Fruit fly (Drosophila melanogaster) whole organism, embryonic: Measurements from ENCODE around the gene kek6.

Experiments
- Asciz ChIP-seq: fragments of 200-800 bp; sonication (Bioruptor generic); optimal IDR thresholded peaks from 2 replicates; lab custom pipeline; 2017; ENCODE audit warnings: missing biosample characterization, mild to moderate bottlenecking, missing genetic modification characterization, missing genetic modification reagents
- B-H2 ChIP-seq: fragments of 200-800 bp; sonication (Bioruptor generic); optimal IDR thresholded peaks from 2 replicates; lab custom pipeline; 2018; ENCODE audit warnings: missing biosample characterization, mild to moderate bottlenecking, missing genetic modification characterization
- CG10462 ChIP-seq: fragments of 200-800 bp; sonication (Bioruptor generic); optimal IDR thresholded peaks from 2 replicates; lab custom pipeline; 2016; ENCODE audit warnings: missing biosample characterization, missing genetic modification characterization
- CG11247 ChIP-seq: fragments of 200-800 bp; sonication (Bioruptor generic); IDR thresholded peaks from 2 replicates; pipeline ENCODE4 v1.3.6; 2022; ENCODE audit warnings: missing biosample characterization, missing genetic modification characterization
- CG1233 ChIP-seq: fragments of 200-800 bp; sonication (Bioruptor generic); optimal IDR thresholded peaks from 4 replicates; lab custom pipeline; 2018; ENCODE audit warnings: missing biosample characterization, mild to moderate bottlenecking, missing genetic modification characterization
- CG12769 ChIP-seq: fragments of 200-800 bp; sonication (Bioruptor generic); optimal IDR thresholded peaks from 2 replicates; lab custom pipeline; 2019; ENCODE audit warnings: missing biosample characterization, mild to moderate bottlenecking, missing genetic modification characterization, moderate library complexity
- CG13123 ChIP-seq: fragments of 200-800 bp; sonication (Bioruptor generic); optimal IDR thresholded peaks from 2 replicates; lab custom pipeline; 2016; ENCODE audit warnings: missing biosample characterization, missing genetic modification characterization
- CG13287 ChIP-seq: fragments of 200-800 bp; sonication (Bioruptor generic); IDR thresholded peaks from 2 replicates; pipeline ENCODE4 v1.3.6; 2022; ENCODE audit warnings: missing biosample characterization, missing genetic modification characterization; ENCODE audit not compliant: partially characterized antibody
- CG15269 ChIP-seq: fragments of 200-800 bp; sonication (Bioruptor generic); optimal IDR thresholded peaks from 2 replicates; lab custom pipeline; 2018; ENCODE audit warnings: missing biosample characterization, mild to moderate bottlenecking, missing genetic modification characterization, moderate library complexity
- CG16815 ChIP-seq: fragments of 200-800 bp; sonication (Bioruptor generic); optimal IDR thresholded peaks from 3 replicates; lab custom pipeline; 2017; ENCODE audit warnings: missing biosample characterization, mild to moderate bottlenecking, missing genetic modification characterization
- CG18011 ChIP-seq: fragments of 200-800 bp; sonication (Bioruptor generic); optimal IDR thresholded peaks from 2 replicates; lab custom pipeline; 2017; ENCODE audit warnings: missing biosample characterization, missing genetic modification characterization, mild to moderate bottlenecking, moderate library complexity, missing genotype
- CG4424 ChIP-seq: fragments of 200-800 bp; sonication (Bioruptor generic); optimal IDR thresholded peaks from 3 replicates; lab custom pipeline; 2016; ENCODE audit warnings: missing biosample characterization, missing genetic modification characterization
- CG4730 ChIP-seq: fragments of 200-800 bp; sonication (Bioruptor generic); IDR thresholded peaks from 2 replicates; pipeline ENCODE4 v1.3.6; 2022; ENCODE audit warnings: missing biosample characterization, missing genetic modification characterization
- CG5953 ChIP-seq: fragments of 200-800 bp; sonication (Bioruptor generic); IDR thresholded peaks from 2 replicates; pipeline ENCODE4 v1.3.6; 2022; ENCODE audit warnings: missing biosample characterization, missing genetic modification characterization
- CG6272 ChIP-seq: fragments of 200-800 bp; sonication (Bioruptor generic); IDR thresholded peaks from 2 replicates; pipeline ENCODE4 v1.3.6; 2022; ENCODE audit warnings: missing biosample characterization, missing genetic modification characterization
- CG8089 ChIP-seq: fragments of 200-800 bp; sonication (Bioruptor generic); optimal IDR thresholded peaks from 3 replicates; lab custom pipeline; 2016; ENCODE audit warnings: missing biosample characterization, missing genetic modification characterization
- CG8281 ChIP-seq: fragments of 200-800 bp; sonication (Bioruptor generic); optimal IDR thresholded peaks from 2 replicates; lab custom pipeline; 2018; ENCODE audit warnings: missing biosample characterization, mild to moderate bottlenecking, missing genetic modification characterization, moderate library complexity
- CG8290 ChIP-seq, 3 experiments: fragments of 200-800 bp; sonication (Bioruptor generic); optimal IDR thresholded peaks; 2 replicates each; lab custom pipeline; 2016 to 2019; ENCODE audit warnings: missing biosample characterization in 3 of 3, missing genetic modification characterization in 3 of 3, mild to moderate bottlenecking in 2 of 3, moderate library complexity in 1 of 3
- CG9609 ChIP-seq: fragments of 200-800 bp; sonication (Bioruptor generic); optimal IDR thresholded peaks from 3 replicates; lab custom pipeline; 2016; ENCODE audit warnings: missing biosample characterization, missing genetic modification characterization
- Dbx ChIP-seq: fragments of 200-800 bp; sonication (Bioruptor generic); IDR thresholded peaks from 3 replicates; pipeline ENCODE4 v1.3.6; 2022; ENCODE audit warnings: missing biosample characterization, missing genetic modification characterization
- Dip2 ChIP-seq: fragments of 200-800 bp; sonication (Bioruptor generic); IDR thresholded peaks from 2 replicates; pipeline ENCODE4 v1.3.6; 2022; ENCODE audit warnings: missing biosample characterization, missing genetic modification characterization
- Ets97D ChIP-seq: fragments of 200-800 bp; sonication (Bioruptor generic); optimal IDR thresholded peaks from 3 replicates; lab custom pipeline; 2016; ENCODE audit warnings: missing biosample characterization, missing genetic modification characterization
- Fer1 ChIP-seq: fragments of 200-800 bp; sonication (Bioruptor generic); optimal IDR thresholded peaks from 2 replicates; lab custom pipeline; 2017; ENCODE audit warnings: missing biosample characterization, mild to moderate bottlenecking, missing genetic modification characterization
- H2.0 ChIP-seq: fragments of 200-800 bp; sonication (Bioruptor generic); IDR thresholded peaks from 2 replicates; pipeline ENCODE4 v1.3.6; 2022; ENCODE audit warnings: missing biosample characterization, missing genetic modification characterization
- HLH54F ChIP-seq: fragments of 200-800 bp; sonication (Bioruptor generic); optimal IDR thresholded peaks from 3 replicates; lab custom pipeline; 2016; ENCODE audit warnings: missing biosample characterization, missing genetic modification characterization
- HmgD ChIP-seq: fragments of 200-800 bp; sonication (Bioruptor generic); optimal IDR thresholded peaks from 3 replicates; lab custom pipeline; 2016; ENCODE audit warnings: missing biosample characterization, missing genetic modification characterization
- Nf-YB ChIP-seq: fragments of 200-800 bp; sonication (Bioruptor generic); optimal IDR thresholded peaks from 3 replicates; lab custom pipeline; 2019; ENCODE audit warnings: missing biosample characterization, mild to moderate bottlenecking, missing genetic modification characterization, moderate library complexity
- Opbp ChIP-seq: fragments of 200-800 bp; sonication (Bioruptor generic); IDR thresholded peaks from 3 replicates; pipeline ENCODE4 v1.3.6; 2022; ENCODE audit warnings: missing biosample characterization, missing genetic modification characterization; ENCODE audit not compliant: partially characterized antibody
- Scr ChIP-seq: fragments of 200-800 bp; sonication (Bioruptor generic); IDR thresholded peaks from 2 replicates; pipeline ENCODE4 v1.3.6; 2022; ENCODE audit warnings: missing biosample characterization, missing genetic modification characterization; ENCODE audit not compliant: partially characterized antibody
- Usf ChIP-seq: fragments of 200-800 bp; sonication (Bioruptor generic); optimal IDR thresholded peaks from 2 replicates; lab custom pipeline; 2017; ENCODE audit warnings: missing genotype, missing biosample characterization, missing genetic modification characterization
- amos ChIP-seq: fragments of 200-800 bp; sonication (Bioruptor generic); IDR thresholded peaks from 2 replicates; pipeline ENCODE4 v1.3.6; 2022; ENCODE audit warnings: missing biosample characterization, missing genetic modification characterization; ENCODE audit not compliant: partially characterized antibody
- bcd ChIP-seq: fragments of 200-800 bp; sonication (Bioruptor generic); optimal IDR thresholded peaks from 2 replicates; lab custom pipeline; 2017; ENCODE audit warnings: missing biosample characterization, mild to moderate bottlenecking, missing genetic modification characterization
- br ChIP-seq: fragments of >200 bp; optimal IDR thresholded peaks from 2 replicates; lab custom pipeline; 2017
- btn ChIP-seq: fragments of 200-800 bp; sonication (Bioruptor generic); optimal IDR thresholded peaks from 2 replicates; lab custom pipeline; 2016; ENCODE audit warnings: missing biosample characterization, missing genetic modification characterization
- cg ChIP-seq: fragments of 200-800 bp; sonication (Bioruptor generic); optimal IDR thresholded peaks from 3 replicates; lab custom pipeline; 2019; ENCODE audit warnings: missing biosample characterization, mild to moderate bottlenecking, missing genetic modification characterization, moderate library complexity
- crc ChIP-seq: fragments of 200-800 bp; sonication (Bioruptor generic); optimal IDR thresholded peaks from 2 replicates; lab custom pipeline; 2016; ENCODE audit warnings: missing biosample characterization, missing genetic modification characterization
- dimm ChIP-seq: fragments of 200-800 bp; sonication (Bioruptor generic); IDR thresholded peaks from 2 replicates; pipeline ENCODE4 v1.3.6; 2022; ENCODE audit warnings: missing biosample characterization, missing genetic modification characterization
- fd3F ChIP-seq: fragments of 200-800 bp; sonication (Bioruptor generic); optimal IDR thresholded peaks from 2 replicates; lab custom pipeline; 2018; ENCODE audit warnings: missing biosample characterization, mild to moderate bottlenecking, missing genetic modification characterization, moderate library complexity
- hth ChIP-seq: fragments of >200 bp; optimal IDR thresholded peaks from 2 replicates; lab custom pipeline; 2017; ENCODE audit warnings: inconsistent platforms
- jing ChIP-seq: fragments of 200-800 bp; sonication (Bioruptor generic); optimal IDR thresholded peaks from 2 replicates; lab custom pipeline; 2018; ENCODE audit warnings: missing biosample characterization, mild to moderate bottlenecking, missing genetic modification characterization
- nerfin-1 ChIP-seq: fragments of 200-800 bp; sonication (Bioruptor generic); optimal IDR thresholded peaks from 3 replicates; lab custom pipeline; 2019; ENCODE audit warnings: missing biosample characterization, mild to moderate bottlenecking, missing genetic modification characterization, moderate library complexity
- onecut ChIP-seq: fragments of 200-800 bp; sonication (Bioruptor generic); IDR thresholded peaks from 2 replicates; pipeline ENCODE4 v1.3.6; 2022; ENCODE audit warnings: missing biosample characterization, missing genetic modification characterization
- p53 ChIP-seq: fragments of 200-800 bp; sonication (Bioruptor generic); optimal IDR thresholded peaks from 2 replicates; lab custom pipeline; 2016; ENCODE audit warnings: missing biosample characterization, missing genetic modification characterization
- phol ChIP-seq: fragments of 200-800 bp; sonication (Bioruptor generic); optimal IDR thresholded peaks from 3 replicates; lab custom pipeline; 2018; ENCODE audit warnings: missing biosample characterization, mild to moderate bottlenecking, missing genetic modification characterization, moderate library complexity
- pita ChIP-seq: fragments of 200-800 bp; sonication (Bioruptor generic); optimal IDR thresholded peaks from 2 replicates; lab custom pipeline; 2017; ENCODE audit warnings: missing biosample characterization, mild to moderate bottlenecking, missing genetic modification characterization
- so ChIP-seq: fragments of 200-800 bp; sonication (Bioruptor generic); IDR thresholded peaks from 3 replicates; pipeline ENCODE4 v1.3.6; 2022; ENCODE audit warnings: missing biosample characterization, missing genetic modification characterization
- ssp ChIP-seq: fragments of 200-800 bp; sonication (Bioruptor generic); IDR thresholded peaks from 2 replicates; pipeline ENCODE4 v1.3.6; 2022; ENCODE audit warnings: missing biosample characterization, missing genetic modification characterization
- toy ChIP-seq: fragments of 200-800 bp; sonication (Bioruptor generic); IDR thresholded peaks from 2 replicates; pipeline ENCODE4 v1.3.6; 2022; ENCODE audit warnings: missing biosample characterization, missing genetic modification characterization
- trem ChIP-seq: fragments of 200-800 bp; optimal IDR thresholded peaks from 3 replicates; lab custom pipeline; 2019; ENCODE audit warnings: missing biosample characterization, mild to moderate bottlenecking, missing genetic modification characterization, moderate library complexity

The kek6 gene

dm6 chr3R:31688671-31689642 lies 67.0 kb downstream of the kek6 start (continued):
- TF ChIP-seq CG16815 (GFP tag; lab: Kevin White, UChicago), result no peak
- TF ChIP-seq CG15269 (tag; lab: Kevin White, UChicago), result no peak
- no peak for TF ChIP-seq amos (GFP tag; lab: Robert Waterston, UW)
- TF ChIP-seq CG13123 (GFP tag; lab: Kevin White, UChicago), result no peak
- no peak for TF ChIP-seq CG11247
- peak; percentile 93 for TF ChIP-seq cg (GFP tag; lab: Kevin White, UChicago)
- no peak for TF ChIP-seq Opbp (GFP tag; lab: Robert Waterston, UW)
- TF ChIP-seq onecut (GFP tag; lab: Robert Waterston, UW), result no peak
- TF ChIP-seq bcd (GFP tag; lab: Kevin White, UChicago), result no peak
- TF ChIP-seq CG6272, result no peak
- TF ChIP-seq CG9609 (GFP tag; lab: Kevin White, UChicago), result no peak
- TF ChIP-seq CG13287 (GFP tag; lab: Robert Waterston, UW), result no peak
- no peak for TF ChIP-seq Asciz (GFP tag; lab: Kevin White, UChicago)
- TF ChIP-seq CG18011 (GFP tag; lab: Kevin White, UChicago), result no peak
- no peak for TF ChIP-seq br (lab: Kevin White, UChicago)
- 0 out of 2 replicates have a peak, but pooled peaks have one; percentile 10 for TF ChIP-seq H2.0 (GFP tag; lab: Robert Waterston, UW)
- no peak for TF ChIP-seq CG4730 (GFP tag; lab: Robert Waterston, UW)
- TF ChIP-seq HLH54F (GFP tag; lab: Kevin White, UChicago), result no peak
- TF ChIP-seq phol (tag; lab: Kevin White, UChicago), result peak; percentile 45
- TF ChIP-seq fd3F (GFP tag; lab: Kevin White, UChicago), result no peak
- TF ChIP-seq jing (GFP tag; lab: Kevin White, UChicago), result no peak
- no peak for TF ChIP-seq so (GFP tag; lab: Robert Waterston, UW)
- no peak for TF ChIP-seq HmgD (GFP tag; lab: Kevin White, UChicago)
- peak; percentile 2 for TF ChIP-seq CG12769 (tag; lab: Kevin White, UChicago)
- no peak for TF ChIP-seq Dbx
- no peak for TF ChIP-seq Dip2 (GFP tag; lab: Robert Waterston, UW)
- TF ChIP-seq hth (lab: Kevin White, UChicago), result no peak
- TF ChIP-seq Ets97D, result no peak
- TF ChIP-seq Fer1, result no peak
- TF ChIP-seq CG8281 (tag; lab: Kevin White, UChicago), result no peak
- TF ChIP-seq CG8089 (GFP tag; lab: Kevin White, UChicago), result peak; percentile 5
- TF ChIP-seq CG10462 (GFP tag; lab: Kevin White, UChicago), result no peak
- no peak for TF ChIP-seq dimm (GFP tag; lab: Robert Waterston, UW)
- TF ChIP-seq CG4424 (GFP tag; lab: Kevin White, UChicago), result peak; percentile 6
- no peak for TF ChIP-seq btn (GFP tag; lab: Kevin White, UChicago)
- TF ChIP-seq toy, result no peak
- TF ChIP-seq crc, result no peak
- TF ChIP-seq ssp (GFP tag; lab: Robert Waterston, UW), result no peak
- TF ChIP-seq nerfin-1 (tag; lab: Kevin White, UChicago), result no peak
- no peak for TF ChIP-seq CG5953 (GFP tag; lab: Robert Waterston, UW)
- TF ChIP-seq Scr (GFP tag; lab: Robert Waterston, UW), result no peak
- no peak for TF ChIP-seq trem (tag; lab: Kevin White, UChicago)
- TF ChIP-seq Nf-YB, result peak; percentile 13
- no peak for TF ChIP-seq pita
- no peak for TF ChIP-seq B-H2
- no peak for TF ChIP-seq Usf (GFP tag; lab: Kevin White, UChicago)
- no peak for TF ChIP-seq CG1233
- no peak for TF ChIP-seq p53 (GFP tag; lab: Kevin White, UChicago)
- no peak for TF ChIP-seq CG8290 (GFP tag; optimal IDR thresholded peaks at IDR 0.05; lab: Kevin White, UChicago)
- TF ChIP-seq CG8290 (tag; optimal IDR thresholded peaks at IDR 0.05; lab: Kevin White, UChicago), result no peak
